Worm (Caenorhabditis elegans) whole organism, L3 larva: ENCODE results near the gene Y111B2A.2.

Experiments used
- R02D3.7 ChIP-seq: fragments of 150-350 bp; optimal IDR thresholded peaks from 2 replicates; lab custom pipeline; 2014; ENCODE audit warnings: missing biosample characterization, missing genetic modification characterization
- ZK546.5 ChIP-seq: sonication (generic microtip); optimal IDR thresholded peaks from 2 replicates; lab custom pipeline; 2017; ENCODE audit warnings: missing biosample characterization, missing genetic modification characterization
- aly-2 ChIP-seq: fragments of 150-350 bp; optimal IDR thresholded peaks from 2 replicates; lab custom pipeline; 2014; ENCODE audit warnings: missing biosample characterization, missing genetic modification characterization
- ama-1 ChIP-seq: fragments of 150-350 bp; optimal IDR thresholded peaks from 2 replicates; lab custom pipeline; 2018
- ceh-16 ChIP-seq: sonication (generic microtip); optimal IDR thresholded peaks from 2 replicates; lab custom pipeline; 2017; ENCODE audit warnings: missing biosample characterization, missing genetic modification characterization
- ceh-28 ChIP-seq: fragments of 150-350 bp; optimal IDR thresholded peaks from 2 replicates; lab custom pipeline; 2014; ENCODE audit warnings: missing biosample characterization, missing genetic modification reagents, missing genetic modification characterization
- ceh-82 ChIP-seq: fragments of 150-350 bp; optimal IDR thresholded peaks from 2 replicates; lab custom pipeline; 2014; ENCODE audit warnings: missing biosample characterization, missing genetic modification characterization
- daf-12 ChIP-seq: fragments of 150-350 bp; optimal IDR thresholded peaks from 2 replicates; lab custom pipeline; 2014; ENCODE audit warnings: missing biosample characterization, missing genetic modification reagents, missing genetic modification characterization
- egl-27 ChIP-seq: sonication (generic microtip); optimal IDR thresholded peaks from 4 replicates; lab custom pipeline; 2017; ENCODE audit warnings: missing biosample characterization, missing genetic modification reagents, missing genetic modification characterization
- egl-5 ChIP-seq: fragments of 150-350 bp; optimal IDR thresholded peaks from 2 replicates; lab custom pipeline; 2017; ENCODE audit warnings: missing biosample characterization, missing genetic modification reagents, missing genetic modification characterization, inconsistent platforms
- elt-2 ChIP-seq: sonication (generic microtip); optimal IDR thresholded peaks from 2 replicates; lab custom pipeline; 2016; ENCODE audit warnings: missing genetic modification reagents, mild to moderate bottlenecking, missing genetic modification characterization, missing compliant biosample characterization
- elt-3 ChIP-seq, 3 experiments: fragments of 150-350 bp in 1 of 3; sonication (generic microtip) in 2 of 3; optimal IDR thresholded peaks; 2 replicates in 2 of 3; 4 replicates in 1 of 3; lab custom pipeline; 2014 to 2017; ENCODE audit warnings: missing biosample characterization in 3 of 3, missing genetic modification characterization in 3 of 3
- eor-1 ChIP-seq, 2 experiments: fragments of 150-350 bp; optimal IDR thresholded peaks; 2 replicates each; lab custom pipeline; 2014 to 2018; ENCODE audit warnings: missing biosample characterization in 2 of 2, missing genetic modification characterization in 2 of 2
- fkh-10 ChIP-seq: sonication (generic microtip); optimal IDR thresholded peaks from 2 replicates; lab custom pipeline; 2017; ENCODE audit warnings: missing biosample characterization, missing genetic modification reagents, missing genetic modification characterization
- fkh-2 ChIP-seq: fragments of 150-350 bp; optimal IDR thresholded peaks from 2 replicates; lab custom pipeline; 2014; ENCODE audit warnings: missing biosample characterization, missing genetic modification reagents, missing genetic modification characterization
- hmg-11 ChIP-seq: sonication (generic microtip); optimal IDR thresholded peaks from 2 replicates; lab custom pipeline; 2016; ENCODE audit warnings: missing genetic modification characterization, missing compliant biosample characterization
- lin-15B ChIP-seq: fragments of 150-350 bp; optimal IDR thresholded peaks from 2 replicates; lab custom pipeline; 2014; ENCODE audit warnings: missing biosample characterization, missing genetic modification characterization
- lin-39 ChIP-seq: fragments of 150-350 bp; optimal IDR thresholded peaks from 2 replicates; lab custom pipeline; 2018; ENCODE audit warnings: missing biosample characterization, missing genetic modification reagents, missing genetic modification characterization
- lsy-12 ChIP-seq: sonication (generic microtip); optimal IDR thresholded peaks from 2 replicates; lab custom pipeline; 2016; ENCODE audit warnings: mild to moderate bottlenecking, missing genetic modification characterization, missing compliant biosample characterization
- nfya-1 ChIP-seq: sonication (generic microtip); optimal IDR thresholded peaks from 2 replicates; lab custom pipeline; 2017; ENCODE audit warnings: missing genetic modification characterization, mild to moderate bottlenecking, missing compliant biosample characterization, antibody characterized with exemption, moderate library complexity; ENCODE audit not compliant: insufficient read depth
- nhr-11 ChIP-seq: fragments of 150-350 bp; optimal IDR thresholded peaks from 2 replicates; lab custom pipeline; 2014; ENCODE audit warnings: missing biosample characterization, missing genetic modification characterization
- nhr-23 ChIP-seq: fragments of 150-350 bp; optimal IDR thresholded peaks from 2 replicates; lab custom pipeline; 2014; ENCODE audit warnings: missing biosample characterization, missing genetic modification reagents, missing genetic modification characterization
- nhr-237 ChIP-seq: fragments of 150-350 bp; optimal IDR thresholded peaks from 2 replicates; lab custom pipeline; 2014; ENCODE audit warnings: missing biosample characterization, missing genetic modification characterization
- nhr-25 ChIP-seq: sonication (generic microtip); optimal IDR thresholded peaks from 2 replicates; lab custom pipeline; 2017; ENCODE audit warnings: missing biosample characterization, missing genetic modification characterization
- nhr-28 ChIP-seq: fragments of 150-350 bp; optimal IDR thresholded peaks from 2 replicates; lab custom pipeline; 2014; ENCODE audit warnings: missing biosample characterization, missing genetic modification characterization
- nhr-43 ChIP-seq: sonication (generic microtip); optimal IDR thresholded peaks from 2 replicates; lab custom pipeline; 2016; ENCODE audit warnings: mild to moderate bottlenecking, missing genetic modification characterization, missing compliant biosample characterization; ENCODE audit not compliant: poor library complexity, severe bottlenecking
- nhr-77 ChIP-seq: fragments of 150-350 bp; optimal IDR thresholded peaks from 2 replicates; lab custom pipeline; 2014; ENCODE audit warnings: missing biosample characterization, missing genetic modification characterization
- pha-4 ChIP-seq: fragments of 150-350 bp; optimal IDR thresholded peaks from 2 replicates; lab custom pipeline; 2014; ENCODE audit warnings: missing biosample characterization, missing genetic modification reagents, missing genetic modification characterization
- pqm-1 ChIP-seq: fragments of 150-350 bp; optimal IDR thresholded peaks from 2 replicates; lab custom pipeline; 2017; ENCODE audit warnings: missing biosample characterization, missing genetic modification characterization, inconsistent platforms
- sea-2 ChIP-seq: fragments of 150-350 bp; sonication (generic microtip); optimal IDR thresholded peaks from 4 replicates; lab custom pipeline; 2014; ENCODE audit warnings: missing biosample characterization, missing genetic modification reagents, missing genetic modification characterization
- skn-1 ChIP-seq: fragments of 150-350 bp; optimal IDR thresholded peaks from 2 replicates; lab custom pipeline; 2014; ENCODE audit warnings: missing biosample characterization, missing genetic modification characterization
- snpc-4 ChIP-seq: fragments of 150-350 bp; optimal IDR thresholded peaks from 2 replicates; lab custom pipeline; 2014; ENCODE audit warnings: missing biosample characterization, missing genetic modification characterization
- unc-62 ChIP-seq: fragments of 150-350 bp; sonication (generic microtip); optimal IDR thresholded peaks from 4 replicates; lab custom pipeline; 2014; ENCODE audit warnings: missing biosample characterization, missing genetic modification reagents, missing genetic modification characterization
- ztf-4 ChIP-seq: fragments of 150-350 bp; optimal IDR thresholded peaks from 2 replicates; lab custom pipeline; 2014; ENCODE audit warnings: missing biosample characterization, missing genetic modification characterization

The Y111B2A.2 gene

DNA sequence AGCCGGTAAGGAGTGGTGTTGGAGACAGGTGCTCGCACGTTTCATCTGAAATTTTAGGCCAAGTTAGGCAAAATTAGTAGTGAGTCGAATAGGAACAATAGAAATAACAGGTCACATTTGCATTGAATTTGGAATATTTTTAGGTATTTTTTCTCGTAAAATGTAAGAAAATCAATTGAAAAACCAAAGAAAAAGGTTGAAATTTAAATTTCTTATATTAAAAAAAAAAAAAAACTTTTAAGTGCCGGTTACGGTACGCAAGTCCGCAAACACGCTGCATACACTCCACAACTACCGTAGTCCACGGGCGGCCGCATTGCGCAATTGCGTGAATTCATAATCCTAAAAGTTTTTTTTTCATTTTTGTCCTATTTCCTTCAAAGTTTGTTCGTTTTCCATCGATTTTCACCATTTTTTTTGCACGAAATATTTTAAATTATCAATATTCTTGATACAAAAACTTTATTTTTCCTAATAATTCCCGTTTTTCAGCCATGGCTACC, at the start of gene Y111B2A.2, which contains the start of gene Y111B2A.1:
Gene Y111B2A.2 (plus strand): TSS at position 493 of the 503 bp plus-strand sequence.
Gene Y111B2A.1 (minus strand): TSS at position 51 of the 503 bp plus-strand sequence.
- TF ChIP-seq sea-2 (GFP tag; lab: Kevin White, UChicago) (no peak), egl-27 (no peak), ZK546.5 (no peak), unc-62 (GFP tag; lab: Kevin White, UChicago) (no peak), ama-1 (no peak), fkh-2 (no peak), nhr-237 (no peak), R02D3.7 (tag; lab: Kevin White, UChicago) (no peak), nhr-28 (tag; lab: Kevin White, UChicago) (no peak), daf-12 (tag; lab: Kevin White, UChicago) (no peak), egl-5 (tag; lab: Kevin White, UChicago) (no peak), snpc-4 (tag; lab: Kevin White, UChicago) (no peak), fkh-10 (no peak), lin-39 (tag; lab: Kevin White, UChicago) (no peak), ceh-16 (tag; lab: Kevin White, UChicago) (no peak), ceh-82 (tag; lab: Kevin White, UChicago) (no peak), aly-2 (no peak), elt-2 (no peak)

DNA sequence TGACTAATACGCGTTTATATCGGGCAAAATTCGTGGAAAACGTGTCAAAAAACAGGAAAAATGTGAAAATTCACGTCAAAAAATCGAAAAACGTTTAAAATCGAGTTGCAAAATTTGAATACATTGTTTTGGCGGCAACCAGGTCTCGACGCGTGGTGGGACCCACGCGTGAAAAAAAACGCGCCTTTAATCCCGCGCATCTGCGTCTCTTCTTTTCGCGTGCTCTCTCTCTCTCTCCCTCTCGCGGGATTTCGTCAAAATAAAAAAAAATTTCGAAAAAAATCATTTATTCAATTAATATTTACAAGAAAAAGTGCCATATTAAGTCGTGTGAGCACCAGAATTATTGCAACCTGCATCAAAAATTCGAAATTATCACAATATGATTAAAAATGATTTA, 42.6 kb upstream of the Y111B2A.2 start, which contains the start of gene ani-1:
Gene ani-1 (minus strand): TSS at position 61 of the 400 bp plus-strand sequence.
- TF ChIP-seq nhr-77 (no peak), nhr-25 (tag; lab: Kevin White, UChicago) (peak; percentile 47), fkh-10 (peak; percentile 34), R02D3.7 (tag; lab: Kevin White, UChicago) (peak; percentile 10), lsy-12 (tag; lab: Kevin White, UChicago) (no peak), nhr-43 (peak; percentile 31), lin-15B (peak; percentile 81), hmg-11 (tag; lab: Kevin White, UChicago) (peak; percentile 67), ama-1 (peak; percentile 90), nhr-23 (tag; lab: Kevin White, UChicago) (peak; percentile 70), nfya-1 (tag; lab: Kevin White, UChicago) (peak; percentile 83), pha-4 (peak; percentile 57), lin-39 (tag; lab: Kevin White, UChicago) (peak; percentile 29), skn-1 (tag; lab: Kevin White, UChicago) (peak; percentile 38), sea-2 (GFP tag; lab: Kevin White, UChicago) (no peak), nhr-237 (no peak)

- TF ChIP-seq nhr-237 (no peak), elt-2 (peak; percentile 81), pqm-1 (tag; lab: Kevin White, UChicago) (peak; percentile 68), ceh-28 (tag; lab: Kevin White, UChicago) (peak; percentile 66)
These were observed 42.1 kb upstream of the Y111B2A.2 start for ce11 chrIII:12453785-12454184.

ce11 chrIII:12455651-12456420, 40.0 kb upstream of the Y111B2A.2 start:
- no peak for TF ChIP-seq nhr-25 (tag; lab: Kevin White, UChicago)
- peak; percentile 14 for TF ChIP-seq pha-4
- TF ChIP-seq egl-27 = no peak
- peak; percentile 66 for TF ChIP-seq ztf-4
- no peak for TF ChIP-seq pqm-1 (tag; lab: Kevin White, UChicago)
- TF ChIP-seq ceh-28 (tag; lab: Kevin White, UChicago) = no peak

ce11 chrIII:12456801-12457647, 38.9 kb upstream of the Y111B2A.2 start, which contains the start of the genes scav-3 and Y49E10.21:
Gene scav-3 (minus strand): TSS chrIII:12456850.
Gene Y49E10.21 (plus strand): TSS chrIII:12457597.
- peak; percentile 47 for TF ChIP-seq nfya-1 (tag; lab: Kevin White, UChicago)
- peak; percentile 35 for TF ChIP-seq pqm-1 (tag; lab: Kevin White, UChicago)
- peak; percentile 90 for TF ChIP-seq pha-4
- TF ChIP-seq egl-5 (tag; lab: Kevin White, UChicago) = peak; percentile 56
- peak; percentile 73 for TF ChIP-seq ceh-28 (tag; lab: Kevin White, UChicago)
- no peak for TF ChIP-seq elt-3 (tag; optimal IDR thresholded peaks at IDR 0.05; lab: Kevin White, UChicago)
- no peak for TF ChIP-seq nhr-43
- TF ChIP-seq lin-15B = peak; percentile 53
- peak; percentile 40 for TF ChIP-seq elt-2
- peak; percentile 27 for TF ChIP-seq nhr-25 (tag; lab: Kevin White, UChicago)
- TF ChIP-seq nhr-23 (tag; lab: Kevin White, UChicago) = peak; percentile 8
- TF ChIP-seq eor-1 (tag; optimal IDR thresholded peaks at IDR 0.05; lab: Kevin White, UChicago) = no peak
- TF ChIP-seq nhr-11 = peak; percentile 57
- peak; percentile 1 for TF ChIP-seq snpc-4 (tag; lab: Kevin White, UChicago)
